Worm (Caenorhabditis elegans): ENCODE results near the gene lips-5.

- TF ChIP-seq blmp-1 (tag; optimal IDR thresholded peaks at IDR 0.05) (no peak), unc-62 (GFP tag; optimal IDR thresholded peaks at IDR 0.05) (no peak)
These were observed 30.5 kb upstream of the lips-5 start, which contains the start of gene H01G02.1 for ce11 chrIV:11804053-11804452.
